Fruit fly (Drosophila melanogaster) whole organism, adult: Measurements from ENCODE around the gene Swip-1.

Experiments
- CG11617 ChIP-seq: fragments of 200-800 bp; sonication (Bioruptor generic); optimal IDR thresholded peaks from 2 replicates; lab custom pipeline; 2017; ENCODE audit warnings: mild to moderate bottlenecking, missing biosample characterization, missing genetic modification reagents, missing genetic modification characterization
- CG12768 ChIP-seq: fragments of 200-800 bp; sonication (Bioruptor generic); optimal IDR thresholded peaks from 2 replicates; lab custom pipeline; 2017; ENCODE audit warnings: missing biosample characterization, missing genetic modification characterization, mild to moderate bottlenecking, moderate library complexity, missing genetic modification reagents
- CG14711 ChIP-seq: fragments of 200-800 bp; sonication (Bioruptor generic); optimal IDR thresholded peaks from 2 replicates; lab custom pipeline; 2018; ENCODE audit warnings: missing biosample characterization, mild to moderate bottlenecking, missing genetic modification characterization, moderate library complexity
- CG1620 ChIP-seq: fragments of 200-800 bp; sonication (Bioruptor generic); optimal IDR thresholded peaks from 2 replicates; lab custom pipeline; 2016; ENCODE audit warnings: missing biosample characterization, missing genetic modification characterization
- CG33017 ChIP-seq: fragments of 200-800 bp; sonication (Bioruptor generic); optimal IDR thresholded peaks from 2 replicates; lab custom pipeline; 2018; ENCODE audit warnings: missing biosample characterization, mild to moderate bottlenecking, missing genetic modification characterization, moderate library complexity
- CG5204 ChIP-seq: fragments of 200-800 bp; sonication (Bioruptor generic); optimal IDR thresholded peaks from 2 replicates; lab custom pipeline; 2016; ENCODE audit warnings: missing biosample characterization, missing genetic modification characterization
- CG7045 ChIP-seq: fragments of 200-800 bp; sonication (Bioruptor generic); optimal IDR thresholded peaks from 2 replicates; lab custom pipeline; 2017; ENCODE audit warnings: missing biosample characterization, mild to moderate bottlenecking, missing genetic modification characterization
- CG7101 ChIP-seq: fragments of 200-800 bp; sonication (Bioruptor generic); optimal IDR thresholded peaks from 2 replicates; lab custom pipeline; 2018; ENCODE audit warnings: missing biosample characterization, mild to moderate bottlenecking, missing genetic modification characterization, moderate library complexity
- Clk ChIP-seq: fragments of 200-800 bp; sonication (Bioruptor generic); optimal IDR thresholded peaks from 2 replicates; lab custom pipeline; 2017; ENCODE audit warnings: missing biosample characterization, missing genetic modification characterization
- Crg-1 ChIP-seq: fragments of 200-800 bp; sonication (Bioruptor generic); optimal IDR thresholded peaks from 2 replicates; lab custom pipeline; 2016; ENCODE audit warnings: missing biosample characterization, missing genetic modification characterization
- Hr96 ChIP-seq: fragments of 200-800 bp; sonication (Bioruptor generic); optimal IDR thresholded peaks from 2 replicates; lab custom pipeline; 2016; ENCODE audit warnings: missing biosample characterization, missing genetic modification characterization
- Mnt ChIP-seq: fragments of 200-800 bp; sonication (Bioruptor generic); optimal IDR thresholded peaks from 2 replicates; lab custom pipeline; 2016; ENCODE audit warnings: missing biosample characterization, mild to moderate bottlenecking, missing genetic modification characterization
- bab1 ChIP-seq: fragments of 200-800 bp; sonication (Bioruptor generic); optimal IDR thresholded peaks from 3 replicates; lab custom pipeline; 2019; ENCODE audit warnings: missing biosample characterization, mild to moderate bottlenecking, missing genetic modification characterization, moderate library complexity
- cic ChIP-seq: fragments of 200-800 bp; sonication (Bioruptor generic); optimal IDR thresholded peaks from 2 replicates; lab custom pipeline; 2017; ENCODE audit warnings: missing biosample characterization, mild to moderate bottlenecking, missing genetic modification characterization, moderate library complexity
- cnc ChIP-seq, 2 experiments: fragments of >200 bp; optimal IDR thresholded peaks; 2 replicates each; lab custom pipeline; 2017
- kay ChIP-seq: fragments of 200-800 bp; sonication (Bioruptor generic); peaks from one replicate; lab custom pipeline; 2016; ENCODE audit warnings: missing biosample characterization, missing genetic modification characterization, borderline replicate concordance
- ovo ChIP-seq: fragments of 200-800 bp; sonication (Bioruptor generic); optimal IDR thresholded peaks from 2 replicates; lab custom pipeline; 2016; ENCODE audit warnings: missing biosample characterization, missing genetic modification characterization
- pad ChIP-seq: fragments of 200-800 bp; sonication (Bioruptor generic); optimal IDR thresholded peaks from 3 replicates; lab custom pipeline; 2017; ENCODE audit warnings: missing biosample characterization, missing genetic modification characterization, mild to moderate bottlenecking, moderate library complexity, missing genetic modification reagents
- tj ChIP-seq: fragments of 200-800 bp; sonication (Bioruptor generic); optimal IDR thresholded peaks from 3 replicates; lab custom pipeline; 2017; ENCODE audit warnings: missing biosample characterization, mild to moderate bottlenecking, missing genetic modification characterization, moderate library complexity
- toe ChIP-seq: fragments of 200-800 bp; sonication (Bioruptor generic); optimal IDR thresholded peaks from 2 replicates; lab custom pipeline; 2016; ENCODE audit warnings: missing biosample characterization, missing genetic modification characterization

Gene Swip-1

DNA sequence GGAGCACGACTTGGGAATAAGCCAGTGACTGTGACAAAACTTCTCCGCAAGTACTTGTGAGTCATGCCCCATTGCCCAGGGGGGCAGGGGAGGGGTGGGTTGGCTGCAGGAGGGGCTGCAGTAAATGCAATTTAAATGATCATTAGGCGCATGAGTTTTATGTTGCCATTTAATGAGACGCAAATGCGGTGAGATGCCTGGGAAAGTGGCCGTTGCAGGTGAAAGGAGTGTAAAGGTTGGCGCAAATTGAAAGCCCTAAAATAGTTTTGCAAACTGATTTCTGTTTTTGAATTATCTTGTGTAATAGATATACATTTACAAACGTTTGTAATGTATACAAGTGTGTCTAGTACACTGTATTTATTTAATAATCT, 968 bp downstream of the Swip-1 start:
- TF ChIP-seq cic (no peak), CG5204 (GFP tag; lab: Kevin White, UChicago) (no peak), CG7101 (no peak), CG1620 (no peak), Mnt (no peak), CG33017 (tag; lab: Kevin White, UChicago) (no peak), toe (no peak), ovo (no peak), bab1 (GFP tag; lab: Kevin White, UChicago) (no peak), tj (no peak), Crg-1 (GFP tag; lab: Kevin White, UChicago) (no peak), pad (GFP tag; lab: Kevin White, UChicago) (no peak), CG7045 (GFP tag; lab: Kevin White, UChicago) (no peak)

DNA sequence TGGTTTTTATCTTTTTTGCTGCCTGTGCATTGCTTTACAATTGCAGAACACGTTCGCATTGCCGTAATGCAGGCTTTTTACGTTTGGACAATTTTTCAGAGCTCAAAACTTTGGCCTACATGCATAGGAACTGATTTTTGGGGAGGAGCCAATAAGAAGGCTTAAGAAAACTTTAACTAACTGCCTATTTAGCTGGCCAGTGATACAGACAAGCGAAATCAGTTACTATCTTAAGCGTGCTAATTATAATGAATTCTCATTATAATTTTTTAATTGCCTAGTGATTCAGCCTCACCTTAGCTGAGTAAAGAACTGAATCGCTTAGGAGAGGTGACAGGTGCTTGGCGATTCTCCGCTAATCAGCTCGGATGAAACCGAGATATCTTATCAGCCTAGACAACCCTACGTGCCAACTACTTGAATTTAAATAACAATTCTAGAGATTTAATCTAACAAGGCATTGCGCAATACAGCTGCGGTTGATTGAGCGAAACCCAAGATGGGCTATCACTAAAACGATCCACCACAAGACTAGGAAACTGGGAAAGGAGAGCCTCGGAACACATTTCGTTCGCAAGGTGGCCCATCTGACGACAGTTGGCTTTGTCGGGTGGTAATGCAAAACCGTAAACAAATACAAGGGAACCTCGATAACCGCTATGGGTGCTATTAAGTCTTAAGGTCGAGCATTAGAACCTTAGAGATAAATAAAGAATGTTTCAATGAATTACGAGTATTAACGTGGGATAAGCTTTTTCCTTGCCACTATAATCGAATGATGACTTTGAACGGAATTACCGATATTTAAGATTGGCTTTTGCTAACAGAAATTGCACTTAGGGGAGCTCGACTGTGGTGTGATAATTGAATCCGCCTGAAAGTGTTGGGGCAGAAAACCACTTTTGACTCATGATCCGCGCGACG, 1.6 kb downstream of the Swip-1 start:
- TF ChIP-seq CG14711 (peak; percentile 29), CG7101 (peak; percentile 56), Clk (GFP tag; lab: Kevin White, UChicago) (no peak), CG12768 (GFP tag; lab: Kevin White, UChicago) (peak; percentile 25), CG5204 (GFP tag; lab: Kevin White, UChicago) (no peak), CG33017 (tag; lab: Kevin White, UChicago) (peak; percentile 66), kay (peak; percentile 91), tj (peak; percentile 10), bab1 (GFP tag; lab: Kevin White, UChicago) (peak; percentile 20), pad (GFP tag; lab: Kevin White, UChicago) (no peak), cic (peak; percentile 32), ovo (no peak), toe (no peak), Hr96 (GFP tag; lab: Kevin White, UChicago) (peak; percentile 54), Crg-1 (GFP tag; lab: Kevin White, UChicago) (no peak), cnc (optimal IDR thresholded peaks at IDR 0.05; lab: Kevin White, UChicago) (no peak), Mnt (peak; percentile 6), CG11617 (GFP tag; lab: Kevin White, UChicago) (peak; percentile 21), CG7045 (GFP tag; lab: Kevin White, UChicago) (peak; percentile 53)

DNA sequence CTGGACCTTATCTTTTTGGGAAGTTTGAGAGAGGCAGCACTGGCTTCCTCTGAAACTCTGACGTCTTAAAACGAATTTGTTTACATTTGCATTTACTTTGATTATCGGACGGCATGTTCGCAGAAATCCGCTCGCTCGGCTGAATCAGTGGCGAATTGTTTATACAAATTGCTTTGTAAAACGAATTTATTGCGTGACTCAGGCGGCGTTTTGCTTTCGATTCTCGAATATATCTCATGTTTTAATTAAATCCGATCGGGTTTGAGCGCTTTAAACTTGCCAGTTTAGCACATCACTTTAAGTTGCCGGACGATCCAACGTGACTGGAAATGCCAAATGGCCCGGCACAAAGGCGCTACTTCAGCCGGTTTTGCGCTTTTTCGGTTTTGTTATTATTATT, 2.9 kb downstream of the Swip-1 start:
- no peak for TF ChIP-seq kay
- TF ChIP-seq pad (GFP tag; lab: Kevin White, UChicago), result no peak
- no peak for TF ChIP-seq ovo
- peak; percentile 51 for TF ChIP-seq tj
- TF ChIP-seq CG11617 (GFP tag; lab: Kevin White, UChicago), result no peak
- TF ChIP-seq toe, result no peak
- peak; percentile 5 for TF ChIP-seq CG33017 (tag; lab: Kevin White, UChicago)
- no peak for TF ChIP-seq Mnt
- TF ChIP-seq CG14711, result no peak
- TF ChIP-seq Clk (GFP tag; lab: Kevin White, UChicago), result no peak
- TF ChIP-seq CG7045 (GFP tag; lab: Kevin White, UChicago), result no peak
- TF ChIP-seq Hr96 (GFP tag; lab: Kevin White, UChicago), result no peak
- no peak for TF ChIP-seq Crg-1 (GFP tag; lab: Kevin White, UChicago)
- TF ChIP-seq CG12768 (GFP tag; lab: Kevin White, UChicago), result no peak
- no peak for TF ChIP-seq CG7101
- peak; percentile 15 for TF ChIP-seq cic

DNA sequence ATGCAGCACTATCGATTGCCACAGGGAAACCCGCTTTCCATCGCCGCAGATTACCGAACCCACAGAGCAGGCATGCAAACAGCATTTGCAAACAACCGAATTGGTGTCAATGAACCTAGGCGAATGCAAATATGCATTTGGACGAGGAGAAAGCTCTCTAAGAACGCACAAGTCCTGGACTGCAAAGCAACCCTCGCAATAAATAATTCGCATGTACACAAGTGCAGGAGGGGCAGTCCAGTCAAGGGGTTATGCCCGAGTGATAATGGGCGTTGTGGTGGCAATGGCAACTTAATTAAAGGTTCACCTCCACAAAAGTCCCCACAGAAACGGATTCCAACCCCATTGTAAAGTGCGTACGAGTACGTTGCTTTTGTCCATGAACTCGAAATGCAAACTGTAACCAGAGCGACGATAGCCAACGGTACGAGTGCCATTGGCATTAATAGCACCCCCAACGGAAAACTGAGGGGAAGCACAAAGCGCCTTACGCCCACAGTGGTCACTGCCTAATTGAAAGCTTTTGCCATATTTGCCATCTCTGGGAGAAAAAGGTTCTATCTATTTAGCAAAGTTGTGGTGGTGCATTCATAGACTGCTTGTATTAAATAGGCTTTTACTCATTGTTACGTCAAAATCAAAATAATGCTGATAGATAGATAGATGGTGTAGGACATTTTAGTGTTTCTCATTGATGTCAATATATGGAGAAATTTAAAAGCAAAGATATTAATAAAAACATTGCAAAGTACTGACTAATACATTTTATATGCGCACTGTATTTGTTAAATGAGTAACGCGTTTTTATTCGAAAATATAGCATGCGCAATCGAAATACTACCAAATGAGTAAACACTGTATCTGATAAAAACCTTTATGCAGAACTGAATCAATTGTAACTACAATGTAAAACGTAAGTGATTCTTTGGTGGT, 4.0 kb downstream of the Swip-1 start:
- TF ChIP-seq Hr96 (GFP tag; lab: Kevin White, UChicago) (no peak), CG7045 (GFP tag; lab: Kevin White, UChicago) (no peak), CG33017 (tag; lab: Kevin White, UChicago) (no peak), bab1 (GFP tag; lab: Kevin White, UChicago) (no peak), cnc (optimal IDR thresholded peaks at IDR 0.05; lab: Kevin White, UChicago) (no peak), pad (GFP tag; lab: Kevin White, UChicago) (no peak), Crg-1 (GFP tag; lab: Kevin White, UChicago) (no peak), ovo (no peak), CG14711 (no peak), kay (peak; percentile 63), Mnt (no peak), CG7101 (no peak), CG12768 (GFP tag; lab: Kevin White, UChicago) (peak; percentile 52), Clk (GFP tag; lab: Kevin White, UChicago) (no peak), cic (no peak)

DNA sequence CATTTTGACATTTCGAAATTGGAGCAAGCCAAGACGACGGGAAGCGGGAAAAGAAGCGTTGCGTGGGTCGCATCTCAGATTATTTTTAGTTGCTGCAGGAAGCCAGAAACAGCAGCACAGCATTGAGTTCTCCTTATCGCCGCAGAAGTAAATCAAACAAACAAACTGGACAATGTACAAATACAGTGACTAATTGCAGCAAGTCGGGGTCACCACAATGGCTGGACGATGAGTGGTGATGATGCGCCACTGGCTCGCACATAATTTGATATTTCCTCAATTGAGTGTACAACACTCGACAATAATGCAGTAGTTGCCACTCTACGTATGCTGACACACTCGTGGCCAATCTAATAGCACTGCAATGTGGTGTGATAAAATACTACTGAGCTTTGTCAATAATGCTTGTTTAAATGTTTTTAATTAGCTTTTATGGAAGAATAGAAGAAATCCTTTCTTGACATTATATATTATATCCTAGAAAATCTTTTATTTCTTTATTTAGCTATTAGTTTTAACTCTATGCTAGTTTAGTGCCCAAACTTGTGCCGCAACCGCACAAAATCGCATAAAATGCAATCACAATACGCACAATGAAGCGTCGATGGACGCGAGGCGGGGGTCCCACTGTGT, 5.0 kb downstream of the Swip-1 start:
- TF ChIP-seq tj (no peak), kay (no peak), cnc (optimal IDR thresholded peaks at IDR 0.05; lab: Kevin White, UChicago) (no peak), ovo (no peak), CG7045 (GFP tag; lab: Kevin White, UChicago) (no peak), CG12768 (GFP tag; lab: Kevin White, UChicago) (no peak), Crg-1 (GFP tag; lab: Kevin White, UChicago) (no peak), CG14711 (no peak), CG11617 (GFP tag; lab: Kevin White, UChicago) (no peak), Clk (GFP tag; lab: Kevin White, UChicago) (no peak), toe (no peak), pad (GFP tag; lab: Kevin White, UChicago) (no peak), CG1620 (no peak), Mnt (no peak), CG7101 (no peak), Hr96 (GFP tag; lab: Kevin White, UChicago) (no peak)
